Worm (Caenorhabditis elegans) whole organism, L3 larva: ENCODE measurements around the gene F08F3.6.

ENCODE experiments used
- ZK546.5 ChIP-seq: sonication (generic microtip); optimal IDR thresholded peaks from 2 replicates; lab custom pipeline; 2017; ENCODE audit warnings: missing biosample characterization, missing genetic modification characterization
- aly-2 ChIP-seq: fragments of 150-350 bp; optimal IDR thresholded peaks from 2 replicates; lab custom pipeline; 2014; ENCODE audit warnings: missing biosample characterization, missing genetic modification characterization
- ama-1 ChIP-seq: fragments of 150-350 bp; optimal IDR thresholded peaks from 2 replicates; lab custom pipeline; 2018
- ceh-28 ChIP-seq: fragments of 150-350 bp; optimal IDR thresholded peaks from 2 replicates; lab custom pipeline; 2014; ENCODE audit warnings: missing biosample characterization, missing genetic modification reagents, missing genetic modification characterization
- ceh-9 ChIP-seq: sonication (generic microtip); optimal IDR thresholded peaks from 2 replicates; lab custom pipeline; 2018; ENCODE audit warnings: missing biosample characterization, missing genetic modification characterization
- daf-12 ChIP-seq: fragments of 150-350 bp; optimal IDR thresholded peaks from 2 replicates; lab custom pipeline; 2014; ENCODE audit warnings: missing biosample characterization, missing genetic modification reagents, missing genetic modification characterization
- egl-27 ChIP-seq: sonication (generic microtip); optimal IDR thresholded peaks from 4 replicates; lab custom pipeline; 2017; ENCODE audit warnings: missing biosample characterization, missing genetic modification reagents, missing genetic modification characterization
- elt-2 ChIP-seq: sonication (generic microtip); optimal IDR thresholded peaks from 2 replicates; lab custom pipeline; 2016; ENCODE audit warnings: missing genetic modification reagents, mild to moderate bottlenecking, missing genetic modification characterization, missing compliant biosample characterization
- elt-3 ChIP-seq, 3 experiments: fragments of 150-350 bp in 1 of 3; sonication (generic microtip) in 2 of 3; optimal IDR thresholded peaks; 2 replicates in 2 of 3; 4 replicates in 1 of 3; lab custom pipeline; 2014 to 2017; ENCODE audit warnings: missing biosample characterization in 3 of 3, missing genetic modification characterization in 3 of 3
- eor-1 ChIP-seq, 2 experiments: fragments of 150-350 bp; optimal IDR thresholded peaks; 2 replicates each; lab custom pipeline; 2014 to 2018; ENCODE audit warnings: missing biosample characterization in 2 of 2, missing genetic modification characterization in 2 of 2
- fkh-2 ChIP-seq: fragments of 150-350 bp; optimal IDR thresholded peaks from 2 replicates; lab custom pipeline; 2014; ENCODE audit warnings: missing biosample characterization, missing genetic modification reagents, missing genetic modification characterization
- hmg-11 ChIP-seq: sonication (generic microtip); optimal IDR thresholded peaks from 2 replicates; lab custom pipeline; 2016; ENCODE audit warnings: missing genetic modification characterization, missing compliant biosample characterization
- jun-1 ChIP-seq: fragments of 150-350 bp; optimal IDR thresholded peaks from 2 replicates; lab custom pipeline; 2014; ENCODE audit warnings: missing biosample characterization, missing genetic modification reagents, missing genetic modification characterization
- lin-15B ChIP-seq: fragments of 150-350 bp; optimal IDR thresholded peaks from 2 replicates; lab custom pipeline; 2014; ENCODE audit warnings: missing biosample characterization, missing genetic modification characterization
- lin-39 ChIP-seq: fragments of 150-350 bp; optimal IDR thresholded peaks from 2 replicates; lab custom pipeline; 2018; ENCODE audit warnings: missing biosample characterization, missing genetic modification reagents, missing genetic modification characterization
- mdl-1 ChIP-seq: fragments of 150-350 bp; optimal IDR thresholded peaks from 2 replicates; lab custom pipeline; 2014; ENCODE audit warnings: missing biosample characterization, missing genetic modification characterization
- mml-1 ChIP-seq: fragments of 150-350 bp; sonication (generic microtip); optimal IDR thresholded peaks from 3 replicates; lab custom pipeline; 2014; ENCODE audit warnings: missing biosample characterization, missing genetic modification characterization
- nfya-1 ChIP-seq: sonication (generic microtip); optimal IDR thresholded peaks from 2 replicates; lab custom pipeline; 2017; ENCODE audit warnings: missing genetic modification characterization, mild to moderate bottlenecking, missing compliant biosample characterization, antibody characterized with exemption, moderate library complexity; ENCODE audit not compliant: insufficient read depth
- nhr-11 ChIP-seq: fragments of 150-350 bp; optimal IDR thresholded peaks from 2 replicates; lab custom pipeline; 2014; ENCODE audit warnings: missing biosample characterization, missing genetic modification characterization
- nhr-12 ChIP-seq: fragments of 150-350 bp; optimal IDR thresholded peaks from 2 replicates; lab custom pipeline; 2014; ENCODE audit warnings: missing biosample characterization, missing genetic modification characterization
- nhr-23 ChIP-seq: fragments of 150-350 bp; optimal IDR thresholded peaks from 2 replicates; lab custom pipeline; 2014; ENCODE audit warnings: missing biosample characterization, missing genetic modification reagents, missing genetic modification characterization
- nhr-25 ChIP-seq: sonication (generic microtip); optimal IDR thresholded peaks from 2 replicates; lab custom pipeline; 2017; ENCODE audit warnings: missing biosample characterization, missing genetic modification characterization
- nhr-43 ChIP-seq: sonication (generic microtip); optimal IDR thresholded peaks from 2 replicates; lab custom pipeline; 2016; ENCODE audit warnings: mild to moderate bottlenecking, missing genetic modification characterization, missing compliant biosample characterization; ENCODE audit not compliant: poor library complexity, severe bottlenecking
- nhr-67 ChIP-seq: fragments of 150-350 bp; optimal IDR thresholded peaks from 2 replicates; lab custom pipeline; 2014; ENCODE audit warnings: missing biosample characterization, missing genetic modification characterization
- nhr-77 ChIP-seq: fragments of 150-350 bp; optimal IDR thresholded peaks from 2 replicates; lab custom pipeline; 2014; ENCODE audit warnings: missing biosample characterization, missing genetic modification characterization
- pha-4 ChIP-seq: fragments of 150-350 bp; optimal IDR thresholded peaks from 2 replicates; lab custom pipeline; 2014; ENCODE audit warnings: missing biosample characterization, missing genetic modification reagents, missing genetic modification characterization
- pqm-1 ChIP-seq: fragments of 150-350 bp; optimal IDR thresholded peaks from 2 replicates; lab custom pipeline; 2017; ENCODE audit warnings: missing biosample characterization, missing genetic modification characterization, inconsistent platforms
- sea-2 ChIP-seq: fragments of 150-350 bp; sonication (generic microtip); optimal IDR thresholded peaks from 4 replicates; lab custom pipeline; 2014; ENCODE audit warnings: missing biosample characterization, missing genetic modification reagents, missing genetic modification characterization
- skn-1 ChIP-seq: fragments of 150-350 bp; optimal IDR thresholded peaks from 2 replicates; lab custom pipeline; 2014; ENCODE audit warnings: missing biosample characterization, missing genetic modification characterization
- snpc-4 ChIP-seq: fragments of 150-350 bp; optimal IDR thresholded peaks from 2 replicates; lab custom pipeline; 2014; ENCODE audit warnings: missing biosample characterization, missing genetic modification characterization
- tbx-2 ChIP-seq: sonication (generic microtip); optimal IDR thresholded peaks from 2 replicates; lab custom pipeline; 2016; ENCODE audit warnings: mild to moderate bottlenecking, missing genetic modification characterization, missing compliant biosample characterization
- unc-62 ChIP-seq: fragments of 150-350 bp; sonication (generic microtip); optimal IDR thresholded peaks from 4 replicates; lab custom pipeline; 2014; ENCODE audit warnings: missing biosample characterization, missing genetic modification reagents, missing genetic modification characterization

F08F3.6 gene

ce11 chrV:5444037-5444436 is 24.2 kb upstream of the F08F3.6 start:
- TF ChIP-seq unc-62 (GFP tag; lab: Kevin White, UChicago): no peak
- no peak for TF ChIP-seq mml-1 (tag; lab: Kevin White, UChicago)
- no peak for TF ChIP-seq nhr-11 (tag; lab: Kevin White, UChicago)
- no peak for TF ChIP-seq nhr-25 (tag; lab: Kevin White, UChicago)
- no peak for TF ChIP-seq snpc-4 (tag; lab: Kevin White, UChicago)
- no peak for TF ChIP-seq sea-2 (GFP tag; lab: Kevin White, UChicago)
- no peak for TF ChIP-seq elt-3 (tag; optimal IDR thresholded peaks at IDR 0.05; lab: Kevin White, UChicago)
- TF ChIP-seq nhr-77 (tag; lab: Kevin White, UChicago): no peak
- TF ChIP-seq nhr-43 (tag; lab: Kevin White, UChicago): no peak
- no peak for TF ChIP-seq aly-2
- no peak for TF ChIP-seq skn-1 (tag; lab: Kevin White, UChicago)
- no peak for TF ChIP-seq nhr-67
- TF ChIP-seq eor-1 (tag; optimal IDR thresholded peaks at IDR 0.05; lab: Kevin White, UChicago): no peak
- TF ChIP-seq lin-39 (tag; lab: Kevin White, UChicago): no peak
- TF ChIP-seq tbx-2 (tag; lab: Kevin White, UChicago): no peak
- TF ChIP-seq pqm-1: no peak
- TF ChIP-seq ceh-28 (tag; lab: Kevin White, UChicago): no peak

DNA sequence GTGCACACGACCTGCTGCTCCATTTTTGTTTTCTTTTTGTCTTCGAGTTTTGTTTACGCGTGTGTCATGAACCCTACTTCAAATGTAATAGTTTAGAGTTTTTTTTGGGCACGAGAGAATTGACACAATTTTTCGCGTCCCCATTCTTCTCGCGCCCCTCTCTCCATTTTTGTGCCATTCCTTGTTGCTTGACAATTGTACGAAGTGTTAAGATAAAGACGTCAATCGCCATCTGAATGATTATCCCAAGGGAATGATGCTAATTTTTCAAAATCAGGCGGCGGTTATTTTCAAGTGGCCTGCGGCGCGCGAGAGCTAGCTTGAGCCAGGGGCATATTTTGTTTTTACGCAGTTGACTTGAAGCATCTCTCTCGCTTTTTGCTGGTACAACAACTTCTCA is 22.5 kb upstream of the F08F3.6 start:
- TF ChIP-seq lin-39 (tag; lab: Kevin White, UChicago) (peak; percentile 46), nfya-1 (tag; lab: Kevin White, UChicago) (peak; percentile 15), aly-2 (no peak), eor-1 (tag; optimal IDR thresholded peaks at IDR 0.05; lab: Kevin White, UChicago) (no peak)
- TF ChIP-seq, all 47 proteins: peak for 2

- TF ChIP-seq pqm-1: no peak
- TF ChIP-seq nhr-12 (tag; lab: Kevin White, UChicago): no peak
- no peak for TF ChIP-seq daf-12 (tag; lab: Kevin White, UChicago)
- no peak for TF ChIP-seq fkh-2 (tag; lab: Kevin White, UChicago)
- no peak for TF ChIP-seq ceh-9
These were observed 19.2 kb upstream of the F08F3.6 start, which contains the start of gene snpc-1.3 for ce11 chrV:5439068-5439467. TSS of gene snpc-1.3 (minus strand) at chrV:5439168.

ce11 chrV:5433020-5433419 is 13.2 kb upstream of the F08F3.6 start, which contains the start of gene acl-6:
TSS of gene acl-6 (plus strand) at chrV:5433386.
- peak; percentile 28 for TF ChIP-seq nfya-1 (tag; lab: Kevin White, UChicago)
- TF ChIP-seq jun-1 (tag; lab: Kevin White, UChicago): peak; percentile 48
- TF ChIP-seq egl-27 (tag; lab: Kevin White, UChicago): no peak
- TF ChIP-seq nhr-23: peak; percentile 37
- TF ChIP-seq pqm-1: peak; percentile 99
- peak in 1 of 3 experiments; percentile 24 for TF ChIP-seq elt-3 (tag; optimal IDR thresholded peaks at IDR 0.05; lab: Kevin White, UChicago)
- no peak for TF ChIP-seq nhr-25 (tag; lab: Kevin White, UChicago)
- TF ChIP-seq lin-15B (tag; lab: Kevin White, UChicago): peak; percentile 61
- peak; percentile 99 for TF ChIP-seq elt-2 (tag; lab: Kevin White, UChicago)
- no peak for TF ChIP-seq ZK546.5 (tag; lab: Kevin White, UChicago)
- TF ChIP-seq snpc-4 (tag; lab: Kevin White, UChicago): peak; percentile 57
- peak; percentile 64 for TF ChIP-seq skn-1 (tag; lab: Kevin White, UChicago)
- TF ChIP-seq pha-4 (tag; lab: Kevin White, UChicago): peak; percentile 84
- no peak for TF ChIP-seq unc-62 (GFP tag; lab: Kevin White, UChicago)
- no peak for TF ChIP-seq mml-1 (tag; lab: Kevin White, UChicago)

- TF ChIP-seq ama-1 (lab: Kevin White, UChicago) (no peak), snpc-4 (tag; lab: Kevin White, UChicago) (no peak), pha-4 (tag; lab: Kevin White, UChicago) (no peak), mdl-1 (tag; lab: Kevin White, UChicago) (no peak), nhr-23 (no peak), lin-15B (tag; lab: Kevin White, UChicago) (no peak), hmg-11 (no peak)
These were observed 12.6 kb upstream of the F08F3.6 start, which contains the start of gene F08F3.8 for ce11 chrV:5432499-5432898. TSS of gene F08F3.8 (minus strand) at chrV:5432599.
